Worm (Caenorhabditis elegans) whole organism, L2 larva: ENCODE results near the gene vps-53.

Experiments used
- C34F6.9 ChIP-seq: fragments of 150-350 bp; optimal IDR thresholded peaks from 2 replicates; lab custom pipeline; 2014; ENCODE audit warnings: missing biosample characterization, missing genetic modification characterization
- F13H6.1 ChIP-seq: sonication (generic microtip); optimal IDR thresholded peaks from 2 replicates; lab custom pipeline; 2016; ENCODE audit warnings: missing genetic modification characterization, missing compliant biosample characterization
- R02D3.7 ChIP-seq: fragments of 150-350 bp; optimal IDR thresholded peaks from 2 replicates; lab custom pipeline; 2014; ENCODE audit warnings: missing biosample characterization, missing genetic modification characterization
- Y55F3AM.14 ChIP-seq: fragments of 200-800 bp; sonication (Bioruptor generic); optimal IDR thresholded peaks from 2 replicates; lab custom pipeline; 2018; ENCODE audit warnings: mild to moderate bottlenecking, missing genetic modification characterization, missing compliant biosample characterization
- ZK546.5 ChIP-seq: sonication (generic microtip); optimal IDR thresholded peaks from 2 replicates; lab custom pipeline; 2017; ENCODE audit warnings: missing biosample characterization, missing genetic modification characterization
- alr-1 ChIP-seq: fragments of 150-350 bp; optimal IDR thresholded peaks from 2 replicates; lab custom pipeline; 2014; ENCODE audit warnings: missing biosample characterization, missing genetic modification characterization
- ama-1 ChIP-seq: fragments of 150-350 bp; optimal IDR thresholded peaks from 2 replicates; lab custom pipeline; 2018; ENCODE audit warnings: inconsistent platforms
- blmp-1 ChIP-seq: sonication (generic microtip); optimal IDR thresholded peaks from 2 replicates; lab custom pipeline; 2017; ENCODE audit warnings: missing genetic modification characterization, mild to moderate bottlenecking, missing compliant biosample characterization, antibody characterized with exemption, moderate library complexity; ENCODE audit not compliant: insufficient read depth
- ceh-16 ChIP-seq: fragments of 150-350 bp; optimal IDR thresholded peaks from 2 replicates; lab custom pipeline; 2014; ENCODE audit warnings: missing biosample characterization, missing genetic modification characterization
- ceh-82 ChIP-seq: fragments of 150-350 bp; optimal IDR thresholded peaks from 2 replicates; lab custom pipeline; 2014; ENCODE audit warnings: missing biosample characterization, missing genetic modification characterization
- crh-2 ChIP-seq: sonication (generic microtip); optimal IDR thresholded peaks from 2 replicates; lab custom pipeline; 2017; ENCODE audit warnings: missing biosample characterization, missing genetic modification characterization
- dmd-4 ChIP-seq: sonication (generic microtip); optimal IDR thresholded peaks from 2 replicates; lab custom pipeline; 2017; ENCODE audit warnings: missing biosample characterization, missing genetic modification characterization
- egl-27 ChIP-seq: sonication (generic microtip); optimal IDR thresholded peaks from 3 replicates; lab custom pipeline; 2017; ENCODE audit warnings: missing biosample characterization, missing genetic modification reagents, missing genetic modification characterization
- elt-1 ChIP-seq: fragments of 150-350 bp; optimal IDR thresholded peaks from 2 replicates; lab custom pipeline; 2014; ENCODE audit warnings: missing biosample characterization, missing genetic modification characterization
- elt-3 ChIP-seq: sonication (generic microtip); optimal IDR thresholded peaks from 2 replicates; lab custom pipeline; 2017; ENCODE audit warnings: missing biosample characterization, missing genetic modification characterization
- fos-1 ChIP-seq: fragments of 150-350 bp; optimal IDR thresholded peaks from 2 replicates; lab custom pipeline; 2014; ENCODE audit warnings: missing biosample characterization, missing genetic modification characterization
- gmeb-1 ChIP-seq: fragments of 150-350 bp; optimal IDR thresholded peaks from 2 replicates; lab custom pipeline; 2014; ENCODE audit warnings: missing biosample characterization, missing genetic modification characterization
- lin-11 ChIP-seq: fragments of 150-350 bp; sonication (generic microtip); optimal IDR thresholded peaks from 2 replicates; lab custom pipeline; 2014; ENCODE audit warnings: missing biosample characterization, missing genetic modification characterization, inconsistent platforms, mixed read lengths
- lin-13 ChIP-seq: fragments of 150-350 bp; optimal IDR thresholded peaks from 2 replicates; lab custom pipeline; 2014; ENCODE audit warnings: missing biosample characterization, missing genetic modification reagents, missing genetic modification characterization
- lin-39 ChIP-seq: fragments of 150-350 bp; optimal IDR thresholded peaks from 2 replicates; lab custom pipeline; 2014; ENCODE audit warnings: missing biosample characterization, missing genetic modification reagents, missing genetic modification characterization
- lsy-2 ChIP-seq, 2 experiments: fragments of 150-350 bp in 1 of 2; sonication (generic microtip) in 1 of 2; optimal IDR thresholded peaks; 2 replicates each; lab custom pipeline; 2014 to 2017; ENCODE audit warnings: missing biosample characterization in 2 of 2, missing genetic modification characterization in 2 of 2
- mab-5 ChIP-seq: fragments of 150-350 bp; optimal IDR thresholded peaks from 2 replicates; lab custom pipeline; 2014; ENCODE audit warnings: missing biosample characterization, missing genetic modification characterization
- mbf-1 ChIP-seq: sonication (generic microtip); optimal IDR thresholded peaks from 2 replicates; lab custom pipeline; 2017; ENCODE audit warnings: missing biosample characterization, missing genetic modification characterization
- mdl-1 ChIP-seq, 2 experiments: fragments of 150-350 bp in 1 of 2; sonication (generic microtip) in 1 of 2; optimal IDR thresholded peaks; 2 replicates each; lab custom pipeline; 2017; ENCODE audit warnings: missing biosample characterization in 2 of 2, missing genetic modification characterization in 2 of 2
- nhr-10 ChIP-seq: sonication (generic microtip); optimal IDR thresholded peaks from 2 replicates; lab custom pipeline; 2017; ENCODE audit warnings: missing biosample characterization, missing genetic modification characterization
- nhr-11 ChIP-seq: fragments of 150-350 bp; optimal IDR thresholded peaks from 2 replicates; lab custom pipeline; 2014; ENCODE audit warnings: missing biosample characterization, missing genetic modification characterization
- nhr-12 ChIP-seq: fragments of 150-350 bp; optimal IDR thresholded peaks from 2 replicates; lab custom pipeline; 2014; ENCODE audit warnings: missing biosample characterization, missing genetic modification characterization
- nhr-129 ChIP-seq: fragments of 150-350 bp; optimal IDR thresholded peaks from 2 replicates; lab custom pipeline; 2014; ENCODE audit warnings: missing biosample characterization, missing genetic modification characterization
- nhr-21 ChIP-seq: fragments of 150-350 bp; optimal IDR thresholded peaks from 2 replicates; lab custom pipeline; 2014; ENCODE audit warnings: missing biosample characterization, missing genetic modification characterization
- nhr-23 ChIP-seq: fragments of 150-350 bp; optimal IDR thresholded peaks from 2 replicates; lab custom pipeline; 2014; ENCODE audit warnings: missing biosample characterization, missing genetic modification reagents, missing genetic modification characterization
- nhr-237 ChIP-seq: fragments of 150-350 bp; optimal IDR thresholded peaks from 2 replicates; lab custom pipeline; 2014; ENCODE audit warnings: missing biosample characterization, missing genetic modification characterization
- nhr-25 ChIP-seq: fragments of 150-350 bp; sonication (generic microtip); optimal IDR thresholded peaks from 3 replicates; lab custom pipeline; 2014; ENCODE audit warnings: missing biosample characterization, missing genetic modification characterization
- nhr-6 ChIP-seq: fragments of 150-350 bp; optimal IDR thresholded peaks from 2 replicates; lab custom pipeline; 2014; ENCODE audit warnings: missing biosample characterization, missing genetic modification characterization
- nhr-77 ChIP-seq: fragments of 150-350 bp; optimal IDR thresholded peaks from 2 replicates; lab custom pipeline; 2014; ENCODE audit warnings: missing biosample characterization, missing genetic modification characterization
- peb-1 ChIP-seq: fragments of 150-350 bp; optimal IDR thresholded peaks from 2 replicates; lab custom pipeline; 2014; ENCODE audit warnings: missing biosample characterization, missing genetic modification characterization
- sem-4 ChIP-seq: fragments of 150-350 bp; optimal IDR thresholded peaks from 2 replicates; lab custom pipeline; 2014; ENCODE audit warnings: missing biosample characterization, missing genetic modification reagents, missing genetic modification characterization
- skn-1 ChIP-seq: sonication (generic microtip); optimal IDR thresholded peaks from 2 replicates; lab custom pipeline; 2017; ENCODE audit warnings: missing biosample characterization, missing genetic modification characterization
- sma-3 ChIP-seq: sonication (generic microtip); optimal IDR thresholded peaks from 2 replicates; lab custom pipeline; 2016; ENCODE audit warnings: missing genetic modification reagents, missing genetic modification characterization, missing compliant biosample characterization
- sma-9 ChIP-seq, 2 experiments: fragments of 150-350 bp in 1 of 2; sonication (generic microtip) in 1 of 2; optimal IDR thresholded peaks; 2 replicates each; lab custom pipeline; 2014 to 2016; ENCODE audit warnings: missing genetic modification characterization in 2 of 2, mild to moderate bottlenecking in 1 of 2, missing biosample characterization in 1 of 2, missing compliant biosample characterization in 1 of 2, missing genetic modification reagents in 1 of 2, moderate library complexity in 1 of 2
- snpc-4 ChIP-seq: fragments of 150-350 bp; optimal IDR thresholded peaks from 2 replicates; lab custom pipeline; 2014; ENCODE audit warnings: missing biosample characterization, missing genetic modification characterization
- unc-39 ChIP-seq: fragments of 150-350 bp; optimal IDR thresholded peaks from 2 replicates; lab custom pipeline; 2014; ENCODE audit warnings: missing biosample characterization, missing genetic modification characterization
- unc-55 ChIP-seq: fragments of 150-350 bp; sonication (generic microtip); optimal IDR thresholded peaks from 3 replicates; lab custom pipeline; 2014; ENCODE audit warnings: missing biosample characterization, missing genetic modification reagents, missing genetic modification characterization
- unc-62 ChIP-seq: fragments of 150-350 bp; optimal IDR thresholded peaks from 2 replicates; lab custom pipeline; 2014; ENCODE audit warnings: missing biosample characterization, missing genetic modification reagents, missing genetic modification characterization
- zag-1 ChIP-seq: fragments of 150-350 bp; optimal IDR thresholded peaks from 2 replicates; lab custom pipeline; 2014; ENCODE audit warnings: missing biosample characterization, missing genetic modification characterization
- ztf-1 ChIP-seq: fragments of 200-800 bp; sonication (Bioruptor generic); conservative IDR thresholded peaks from 2 replicates; pipeline ENCODE4 v1.3.6; 2022; ENCODE audit warnings: missing genetic modification characterization, missing compliant biosample characterization
- ztf-11 ChIP-seq: sonication (generic microtip); optimal IDR thresholded peaks from 2 replicates; lab custom pipeline; 2017; ENCODE audit warnings: missing biosample characterization, missing genetic modification characterization
- ztf-4 ChIP-seq: fragments of 150-350 bp; optimal IDR thresholded peaks from 2 replicates; lab custom pipeline; 2014; ENCODE audit warnings: missing biosample characterization, missing genetic modification characterization

The vps-53 gene

DNA sequence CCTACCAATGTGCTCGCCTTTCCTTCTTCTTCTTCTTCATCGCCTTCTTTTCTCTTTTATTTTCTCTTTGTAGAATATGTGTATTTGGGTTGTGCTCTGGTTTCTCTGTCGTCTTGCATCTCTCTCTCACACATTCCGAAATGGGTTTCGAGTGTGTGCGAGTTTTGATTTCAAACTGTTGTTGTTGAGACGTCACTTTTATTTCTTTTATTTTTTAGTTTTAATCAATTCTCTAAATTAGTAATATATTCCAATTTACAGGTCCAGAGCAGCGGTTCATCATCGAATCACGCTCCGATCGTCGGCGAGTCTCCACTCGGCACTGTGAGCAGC is 52.7 kb downstream of the vps-53 start:
- TF ChIP-seq unc-55 (peak; percentile 28), sma-9 (GFP tag; optimal IDR thresholded peaks at IDR 0.05; lab: Kevin White, UChicago) (peak; percentile 9), sma-9 (tag; optimal IDR thresholded peaks at IDR 0.05; lab: Kevin White, UChicago) (no peak), ceh-82 (tag; lab: Kevin White, UChicago) (no peak)

DNA sequence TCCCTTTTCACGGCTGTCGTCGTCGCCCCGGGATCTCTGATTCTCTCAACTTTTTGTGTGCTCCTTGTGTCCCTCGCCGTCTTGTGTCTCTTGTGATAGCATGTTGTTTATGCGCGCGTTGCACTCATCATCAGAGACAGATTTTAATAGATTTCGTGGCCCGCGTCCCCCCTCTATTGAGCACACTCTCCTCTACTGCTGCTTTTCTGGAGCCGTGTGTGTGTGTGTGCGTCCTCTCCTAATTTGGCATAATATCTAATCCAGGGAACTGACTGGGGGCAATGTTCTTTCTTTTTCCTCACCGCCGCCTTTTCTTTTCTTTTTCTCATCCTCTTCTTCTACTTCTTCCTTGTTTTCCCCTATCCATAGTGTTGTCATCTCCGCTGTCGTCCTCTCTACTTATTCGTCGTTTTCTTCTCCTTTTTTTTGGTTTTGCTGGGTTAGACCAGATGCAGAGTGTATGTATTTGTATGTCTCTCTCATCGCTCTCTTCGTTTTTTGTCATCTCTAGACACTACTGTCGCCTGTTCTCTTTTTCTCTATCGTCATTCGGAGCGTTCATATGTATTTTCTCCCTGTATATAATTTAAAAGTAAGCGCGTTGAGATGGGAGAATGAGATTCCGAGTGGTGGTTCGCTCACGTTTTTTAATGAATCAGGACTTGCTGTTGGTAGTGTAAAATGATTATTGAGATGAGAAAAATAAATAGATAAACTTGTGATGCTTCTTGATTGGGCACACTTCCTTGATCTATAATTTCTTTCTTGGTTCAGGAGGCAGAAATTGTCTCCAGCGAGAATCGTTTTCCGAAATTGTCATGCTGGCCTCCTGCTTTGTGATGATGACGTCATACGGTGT is 53.3 kb downstream of the vps-53 start:
- TF ChIP-seq nhr-237 (tag; lab: Kevin White, UChicago) (no peak), nhr-11 (tag; lab: Kevin White, UChicago) (no peak), unc-39 (no peak), ztf-4 (no peak), nhr-21 (tag; lab: Kevin White, UChicago) (no peak), blmp-1 (no peak), lin-13 (no peak), crh-2 (tag; lab: Kevin White, UChicago) (peak; percentile 47), nhr-25 (tag; lab: Kevin White, UChicago) (peak; percentile 30), elt-3 (no peak), unc-62 (GFP tag; lab: Kevin White, UChicago) (no peak), lsy-2 (tag; optimal IDR thresholded peaks at IDR 0.05; lab: Kevin White, UChicago) (peak in 1 of 2 experiments; percentile 43), nhr-10 (tag; lab: Kevin White, UChicago) (no peak), nhr-129 (tag; lab: Kevin White, UChicago) (peak; percentile 43), nhr-23 (tag; lab: Kevin White, UChicago) (no peak), lin-39 (tag; lab: Kevin White, UChicago) (no peak), ceh-16 (no peak), nhr-12 (no peak), gmeb-1 (tag; lab: Kevin White, UChicago) (no peak), peb-1 (tag; lab: Kevin White, UChicago) (no peak), ztf-1 (GFP tag; lab: Robert Waterston, UW) (no peak), ama-1 (peak; percentile 0), lin-11 (tag; lab: Kevin White, UChicago) (no peak), sma-9 (GFP tag; optimal IDR thresholded peaks at IDR 0.05; lab: Kevin White, UChicago) (peak; percentile 58), sma-9 (tag; optimal IDR thresholded peaks at IDR 0.05; lab: Kevin White, UChicago) (no peak), ceh-82 (tag; lab: Kevin White, UChicago) (no peak), ztf-11 (no peak), F13H6.1 (tag; lab: Kevin White, UChicago) (peak; percentile 74), R02D3.7 (tag; lab: Kevin White, UChicago) (no peak), mab-5 (tag; lab: Kevin White, UChicago) (peak; percentile 66), skn-1 (tag; lab: Kevin White, UChicago) (no peak), fos-1 (peak; percentile 10), alr-1 (no peak), mdl-1 (tag; optimal IDR thresholded peaks at IDR 0.05; lab: Kevin White, UChicago) (peak in 1 of 2 experiments; percentile 27), mbf-1 (tag; lab: Kevin White, UChicago) (no peak), C34F6.9 (tag; lab: Kevin White, UChicago) (peak; percentile 54), zag-1 (tag; lab: Kevin White, UChicago) (peak; percentile 74), nhr-6 (peak; percentile 26), Y55F3AM.14 (GFP tag; lab: Kevin White, UChicago) (peak; percentile 63), egl-27 (peak; percentile 11), snpc-4 (no peak), elt-1 (tag; lab: Kevin White, UChicago) (no peak), sem-4 (no peak), nhr-77 (tag; lab: Kevin White, UChicago) (no peak), unc-55 (peak; percentile 53), dmd-4 (tag; lab: Kevin White, UChicago) (no peak), ZK546.5 (tag; lab: Kevin White, UChicago) (no peak), sma-3 (GFP tag; lab: Kevin White, UChicago) (no peak)
